Worm (Caenorhabditis elegans): ENCODE data around the gene ZK783.7.

DNA sequence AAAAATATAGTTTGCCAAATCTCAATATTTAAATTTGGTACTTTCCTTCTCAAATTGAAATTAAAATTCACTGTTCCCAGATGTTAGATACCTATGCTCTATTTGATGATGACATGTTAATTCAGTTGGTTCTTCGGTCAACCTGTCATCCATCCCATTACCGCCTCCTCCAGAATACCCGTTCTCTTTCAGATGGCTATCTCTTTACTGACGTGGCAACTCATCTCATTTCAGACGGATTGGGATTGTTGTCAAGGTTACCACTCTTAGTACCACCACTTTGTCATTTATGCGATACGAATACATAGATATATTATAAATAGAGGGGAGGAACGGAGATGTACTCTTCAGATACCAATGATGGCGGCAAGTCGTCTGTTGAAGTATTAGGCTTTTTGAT, 35.2 kb upstream of the ZK783.7 start:
- TF ChIP-seq unc-39 (tag; optimal IDR thresholded peaks at IDR 0.05) = no peak
- TF ChIP-seq snpc-4 (tag; optimal IDR thresholded peaks at IDR 0.05) = no peak
- TF ChIP-seq blmp-1 (tag; optimal IDR thresholded peaks at IDR 0.05) = no peak
- TF ChIP-seq lsy-2 (tag; optimal IDR thresholded peaks at IDR 0.05) = no peak
- TF ChIP-seq unc-62 (GFP tag; optimal IDR thresholded peaks at IDR 0.05) = peak; percentile 29
- TF ChIP-seq nhr-76 (tag; optimal IDR thresholded peaks at IDR 0.05) = no peak
- TF ChIP-seq nhr-237 (tag; optimal IDR thresholded peaks at IDR 0.05) = no peak
- TF ChIP-seq lin-13 (tag; optimal IDR thresholded peaks at IDR 0.05) = no peak

Measured in whole organism, mixed stage, embryonic.